Fruit fly (Drosophila melanogaster) whole organism, wandering third instar larva: ENCODE data around the gene Spn75F.

Experiments
- Abd-B ChIP-seq: fragments of >200 bp; optimal IDR thresholded peaks from 2 replicates; lab custom pipeline; 2017; ENCODE audit warnings: missing biosample characterization, missing genetic modification characterization
- CG32264 ChIP-seq: fragments of 200-800 bp; sonication (Bioruptor generic); optimal IDR thresholded peaks from 2 replicates; lab custom pipeline; 2016; ENCODE audit warnings: missing biosample characterization, missing genetic modification characterization
- CG9705 ChIP-seq: fragments of 200-800 bp; sonication (Bioruptor generic); optimal IDR thresholded peaks from 2 replicates; lab custom pipeline; 2018; ENCODE audit warnings: missing biosample characterization, mild to moderate bottlenecking, missing genetic modification characterization
- CrebA ChIP-seq: fragments of 200-800 bp; sonication (Bioruptor generic); optimal IDR thresholded peaks from 2 replicates; lab custom pipeline; 2016; ENCODE audit warnings: missing biosample characterization, mild to moderate bottlenecking, missing genetic modification characterization, borderline replicate concordance
- Dfd ChIP-seq: fragments of >200 bp; optimal IDR thresholded peaks from 2 replicates; lab custom pipeline; 2017; ENCODE audit warnings: missing biosample characterization, missing genetic modification characterization
- Dif ChIP-seq: fragments of 200-275, 200-300 bp; sonication (Bioruptor generic); optimal IDR thresholded peaks from 2 replicates; lab custom pipeline; 2018; ENCODE audit warnings: missing biosample characterization, missing genetic modification characterization; ENCODE audit not compliant: partially characterized antibody
- GATAd ChIP-seq: sonication (Bioruptor generic); optimal IDR thresholded peaks from 2 replicates; lab custom pipeline; 2016; ENCODE audit warnings: missing biosample characterization, missing genetic modification characterization
- HLH106 ChIP-seq: fragments of 200-800 bp; optimal IDR thresholded peaks from 3 replicates; lab custom pipeline; 2019; ENCODE audit warnings: missing biosample characterization, mild to moderate bottlenecking, missing genetic modification characterization, moderate library complexity
- Hnf4 ChIP-seq: fragments of 200-800 bp; sonication (Bioruptor generic); optimal IDR thresholded peaks from 2 replicates; lab custom pipeline; 2016; ENCODE audit warnings: missing biosample characterization, mild to moderate bottlenecking, missing genetic modification characterization
- Hr78 ChIP-seq: fragments of >200 bp; optimal IDR thresholded peaks from 2 replicates; lab custom pipeline; 2017; ENCODE audit warnings: missing biosample characterization, missing genetic modification characterization
- Hr83 ChIP-seq: fragments of 200-300 bp; sonication (Bioruptor generic); optimal IDR thresholded peaks from 2 replicates; lab custom pipeline; 2016; ENCODE audit warnings: missing biosample characterization, mild to moderate bottlenecking, missing genetic modification characterization, moderate library complexity; ENCODE audit not compliant: poor library complexity, severe bottlenecking
- Jra ChIP-seq: sonication (Bioruptor generic); optimal IDR thresholded peaks from 2 replicates; lab custom pipeline; 2016; ENCODE audit warnings: missing biosample characterization, missing genetic modification characterization
- Mio ChIP-seq: sonication (Bioruptor generic); optimal IDR thresholded peaks from 2 replicates; lab custom pipeline; 2016; ENCODE audit warnings: missing biosample characterization, missing genetic modification characterization
- Myc ChIP-seq: fragments of >200 bp; optimal IDR thresholded peaks from 2 replicates; lab custom pipeline; 2017
- N ChIP-seq: fragments of >200 bp; optimal IDR thresholded peaks from 2 replicates; lab custom pipeline; 2018; ENCODE audit warnings: missing biosample characterization, missing external identifiers, missing genetic modification characterization
- OdsH ChIP-seq: fragments of 200-800 bp; sonication (Bioruptor generic); optimal IDR thresholded peaks from 2 replicates; lab custom pipeline; 2016; ENCODE audit warnings: missing biosample characterization, mild to moderate bottlenecking, missing genetic modification characterization
- Rel ChIP-seq, 2 experiments: fragments of 200-800 bp; sonication (Bioruptor generic) in 1 of 2; optimal IDR thresholded peaks; 2 replicates in 1 of 2; 3 replicates in 1 of 2; lab custom pipeline; 2016 to 2019; ENCODE audit warnings: mild to moderate bottlenecking in 2 of 2, missing biosample characterization in 2 of 2, missing genetic modification characterization in 2 of 2, moderate library complexity in 1 of 2
- Sp1 ChIP-seq: fragments of 200-800 bp; sonication (Bioruptor generic); optimal IDR thresholded peaks from 3 replicates; lab custom pipeline; 2019; ENCODE audit warnings: missing biosample characterization, mild to moderate bottlenecking, missing genetic modification characterization, moderate library complexity
- Vsx2 ChIP-seq: fragments of 200-300, 225-300 bp; sonication (Bioruptor generic); optimal IDR thresholded peaks from 2 replicates; lab custom pipeline; 2018; ENCODE audit warnings: missing biosample characterization, missing genetic modification characterization; ENCODE audit not compliant: partially characterized antibody
- br ChIP-seq: fragments of 200-800 bp; sonication (Bioruptor generic); optimal IDR thresholded peaks from 2 replicates; lab custom pipeline; 2016; ENCODE audit warnings: missing biosample characterization, missing genetic modification characterization
- brk ChIP-seq: fragments of 200-800 bp; sonication (Bioruptor generic); optimal IDR thresholded peaks from 2 replicates; lab custom pipeline; 2016; ENCODE audit warnings: missing biosample characterization, mild to moderate bottlenecking, missing genetic modification characterization
- dl ChIP-seq, 2 experiments: fragments of 175-275, 200-275 bp in 1 of 2; fragments of 200-275 bp in 1 of 2; sonication (Bioruptor generic); optimal IDR thresholded peaks; lab custom pipeline; 2018; ENCODE audit warnings: mild to moderate bottlenecking in 2 of 2, missing biosample characterization in 2 of 2, missing genetic modification characterization in 2 of 2, moderate library complexity in 2 of 2; ENCODE audit not compliant: partially characterized antibody in 2 of 2, insufficient read depth in 1 of 2
- dmrt93B ChIP-seq: fragments of 200-800 bp; sonication (Bioruptor generic); optimal IDR thresholded peaks from 2 replicates; lab custom pipeline; 2018; ENCODE audit warnings: missing biosample characterization, mild to moderate bottlenecking, missing genetic modification characterization
- dsf ChIP-seq: sonication (Bioruptor generic); optimal IDR thresholded peaks from 2 replicates; lab custom pipeline; 2016; ENCODE audit warnings: missing biosample characterization, missing genetic modification characterization, borderline replicate concordance
- ey ChIP-seq: fragments of 200-800 bp; sonication (Bioruptor generic); optimal IDR thresholded peaks from 2 replicates; lab custom pipeline; 2016; ENCODE audit warnings: missing biosample characterization, missing genetic modification characterization
- foxo ChIP-seq, 2 experiments: fragments of 200-800 bp; sonication (Bioruptor generic); optimal IDR thresholded peaks; 2 replicates in 1 of 2; 3 replicates in 1 of 2; lab custom pipeline; 2016 to 2017; ENCODE audit warnings: missing biosample characterization in 2 of 2, missing genetic modification characterization in 2 of 2
- fru ChIP-seq: fragments of 200-800 bp; sonication (Bioruptor generic); optimal IDR thresholded peaks from 3 replicates; lab custom pipeline; 2016; ENCODE audit warnings: missing biosample characterization, mild to moderate bottlenecking, missing genetic modification characterization
- h ChIP-seq: fragments of 200-800 bp; sonication (Bioruptor generic); optimal IDR thresholded peaks from 3 replicates; lab custom pipeline; 2016; ENCODE audit warnings: missing biosample characterization, mild to moderate bottlenecking, missing genetic modification characterization
- jim ChIP-seq: fragments of 175-275, 200-325 bp; sonication (Bioruptor generic); optimal IDR thresholded peaks from 2 replicates; lab custom pipeline; 2016; ENCODE audit warnings: missing biosample characterization, mild to moderate bottlenecking, missing genetic modification characterization
- lola ChIP-seq: fragments of >200 bp; optimal IDR thresholded peaks from 2 replicates; lab custom pipeline; 2017; ENCODE audit warnings: missing biosample characterization, missing genetic modification characterization
- pan ChIP-seq: fragments of >200 bp; optimal IDR thresholded peaks from 2 replicates; lab custom pipeline; 2017
- psq ChIP-seq: fragments of 200-800 bp; sonication (Bioruptor generic); optimal IDR thresholded peaks from 3 replicates; lab custom pipeline; 2017; ENCODE audit warnings: missing biosample characterization, mild to moderate bottlenecking, missing genetic modification characterization, moderate library complexity
- rgr ChIP-seq: fragments of 200-800 bp; sonication (Bioruptor generic); optimal IDR thresholded peaks from 3 replicates; lab custom pipeline; 2016; ENCODE audit warnings: missing biosample characterization, mild to moderate bottlenecking, missing genetic modification characterization
- sage ChIP-seq: fragments of 200-800 bp; sonication (Bioruptor generic); optimal IDR thresholded peaks from 2 replicates; lab custom pipeline; 2016; ENCODE audit warnings: missing biosample characterization, mild to moderate bottlenecking, missing genetic modification characterization
- sv ChIP-seq: fragments of 200-800 bp; sonication (Bioruptor generic); optimal IDR thresholded peaks from 3 replicates; lab custom pipeline; 2016; ENCODE audit warnings: missing biosample characterization, missing genetic modification characterization
- tai ChIP-seq: sonication (Bioruptor generic); optimal IDR thresholded peaks from 2 replicates; lab custom pipeline; 2016; ENCODE audit warnings: missing biosample characterization, missing genetic modification characterization
- usp ChIP-seq: fragments of >200 bp; optimal IDR thresholded peaks from 2 replicates; lab custom pipeline; 2017; ENCODE audit warnings: missing biosample characterization, missing genetic modification characterization
- woc ChIP-seq: sonication (Bioruptor generic); optimal IDR thresholded peaks from 2 replicates; lab custom pipeline; 2016; ENCODE audit warnings: missing biosample characterization, mild to moderate bottlenecking, missing genetic modification characterization

The Spn75F gene

DNA sequence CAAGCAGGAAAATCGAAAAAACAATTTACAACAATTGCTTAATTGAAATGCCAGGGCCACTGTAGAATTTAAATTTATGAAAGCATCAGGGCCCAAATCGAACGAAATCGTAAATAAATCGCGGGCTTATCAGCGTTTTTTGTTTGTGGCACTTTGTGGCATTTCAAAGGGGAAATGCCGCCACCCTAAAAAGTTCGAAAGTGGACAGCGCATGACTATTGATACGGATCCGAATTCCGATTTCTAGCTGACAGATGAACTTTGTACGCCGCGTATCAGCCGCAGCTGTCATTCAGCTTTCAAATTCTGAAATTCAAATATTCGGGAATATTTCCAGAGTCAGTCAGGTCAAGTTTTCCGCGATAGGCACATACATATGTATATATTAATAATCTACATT is 26.8 kb upstream of the Spn75F start:
- TF ChIP-seq CG9705 (GFP tag; lab: Kevin White, UChicago) (no peak), rgr (GFP tag; lab: Kevin White, UChicago) (peak; percentile 1), Hnf4 (GFP tag; lab: Kevin White, UChicago) (peak; percentile 22)

DNA sequence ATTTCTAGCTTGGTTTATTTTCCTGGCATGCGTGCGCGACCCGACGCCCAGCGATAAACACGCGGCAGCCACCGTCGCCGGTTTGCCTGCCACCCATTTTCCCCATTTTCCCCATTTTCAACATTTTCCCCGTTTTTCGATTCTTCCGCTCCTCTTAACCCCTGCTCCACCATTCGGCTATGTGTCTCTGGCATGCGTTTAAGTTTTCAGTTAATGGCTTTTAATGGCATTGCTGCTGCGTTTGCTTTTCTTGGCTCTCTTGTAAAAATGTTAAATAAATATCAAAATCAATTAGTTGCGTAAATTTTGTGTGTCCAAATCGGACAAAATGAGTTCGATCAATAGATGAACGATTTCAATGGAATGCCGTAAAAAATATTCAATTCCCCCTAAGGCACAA is 25.6 kb upstream of the Spn75F start:
- no peak for TF ChIP-seq tai (GFP tag; lab: Kevin White, UChicago)
- TF ChIP-seq dsf (GFP tag; lab: Kevin White, UChicago) = no peak
- no peak for TF ChIP-seq Jra
- no peak for TF ChIP-seq Mio (GFP tag; lab: Kevin White, UChicago)
- TF ChIP-seq GATAd = no peak
- no peak for TF ChIP-seq Sp1 (GFP tag; lab: Kevin White, UChicago)
- no peak for TF ChIP-seq N (GFP tag; lab: Kevin White, UChicago)
- no peak for TF ChIP-seq Vsx2
- TF ChIP-seq Dfd (GFP tag; lab: Kevin White, UChicago) = no peak
- TF ChIP-seq Rel (GFP tag; optimal IDR thresholded peaks at IDR 0.05; lab: Kevin White, UChicago) = no peak
- no peak for TF ChIP-seq Rel (tag; optimal IDR thresholded peaks at IDR 0.05; lab: Kevin White, UChicago)
- no peak for TF ChIP-seq dl (GFP tag; optimal IDR thresholded peaks at IDR 0.05; lab: Kevin White, UChicago; ENCODE audit: insufficient read depth in 1 of 2, partially characterized antibody in 2 of 2)

DNA sequence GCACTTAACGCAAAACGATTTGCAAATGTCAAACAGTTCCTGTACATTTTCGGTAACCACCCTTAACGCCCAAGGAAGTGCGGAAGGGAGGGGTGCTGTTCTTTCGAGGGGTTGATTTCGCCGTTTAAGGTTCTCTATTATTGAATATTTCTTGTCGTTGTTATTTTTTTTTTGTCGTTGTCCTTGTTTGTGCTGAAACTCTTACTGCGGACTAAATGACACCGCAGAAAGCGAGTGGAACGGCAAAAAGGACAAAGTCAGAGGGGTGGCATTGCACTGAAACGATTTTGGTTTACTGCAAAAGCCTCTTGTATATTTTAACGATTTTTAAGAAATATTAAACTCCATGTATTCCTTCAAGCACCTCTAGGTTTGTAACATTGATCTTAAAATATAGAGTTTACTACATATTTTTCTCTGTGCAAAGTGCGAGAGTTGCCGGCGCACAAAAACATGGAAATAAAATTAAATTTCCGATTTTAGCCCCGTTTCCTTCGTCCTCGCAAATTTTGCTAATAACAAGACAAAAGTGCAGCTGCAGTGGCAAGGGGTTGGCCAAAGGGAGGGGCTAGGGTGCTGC is 22.6 kb upstream of the Spn75F start:
- TF ChIP-seq CG9705 (GFP tag; lab: Kevin White, UChicago) (no peak), Dif (GFP tag; lab: Kevin White, UChicago) (no peak), GATAd (no peak), HLH106 (tag; lab: Kevin White, UChicago) (peak; percentile 18), jim (GFP tag; lab: Kevin White, UChicago) (no peak), lola (no peak), N (GFP tag; lab: Kevin White, UChicago) (no peak), Abd-B (GFP tag; lab: Kevin White, UChicago) (no peak), Vsx2 (no peak), Dfd (GFP tag; lab: Kevin White, UChicago) (no peak), Rel (GFP tag; optimal IDR thresholded peaks at IDR 0.05; lab: Kevin White, UChicago) (no peak), Rel (tag; optimal IDR thresholded peaks at IDR 0.05; lab: Kevin White, UChicago) (no peak), OdsH (GFP tag; lab: Kevin White, UChicago) (no peak), tai (GFP tag; lab: Kevin White, UChicago) (no peak), Mio (GFP tag; lab: Kevin White, UChicago) (no peak), rgr (GFP tag; lab: Kevin White, UChicago) (no peak), brk (GFP tag; lab: Kevin White, UChicago) (no peak), foxo (GFP tag; optimal IDR thresholded peaks at IDR 0.05; lab: Kevin White, UChicago) (peak in 1 of 2 experiments; percentile 15), ey (GFP tag; lab: Kevin White, UChicago) (peak; percentile 19), dsf (GFP tag; lab: Kevin White, UChicago) (no peak), psq (GFP tag; lab: Kevin White, UChicago) (no peak), fru (GFP tag; lab: Kevin White, UChicago) (peak; percentile 13), dmrt93B (no peak), Hnf4 (GFP tag; lab: Kevin White, UChicago) (no peak), sv (GFP tag; lab: Kevin White, UChicago) (no peak), Hr83 (GFP tag; lab: Kevin White, UChicago) (no peak), br (GFP tag; lab: Kevin White, UChicago) (no peak), Hr78 (GFP tag; lab: Kevin White, UChicago) (no peak), pan (no peak), h (GFP tag; lab: Kevin White, UChicago) (no peak), Myc (no peak), CG32264 (GFP tag; lab: Kevin White, UChicago) (no peak), dl (GFP tag; optimal IDR thresholded peaks at IDR 0.05; lab: Kevin White, UChicago; ENCODE audit: insufficient read depth in 1 of 2, partially characterized antibody in 2 of 2) (no peak), Sp1 (GFP tag; lab: Kevin White, UChicago) (no peak), usp (GFP tag; lab: Kevin White, UChicago) (no peak), sage (no peak), Jra (no peak), CrebA (GFP tag; lab: Kevin White, UChicago) (no peak), woc (GFP tag; lab: Kevin White, UChicago) (peak; percentile 28)
